Fruit fly (Drosophila melanogaster) whole organism, embryonic: ENCODE measurements around the gene Prx4.

Experiments used
- Aef1 ChIP-seq: fragments of 200-800 bp; sonication (Bioruptor generic); IDR thresholded peaks from 3 replicates; pipeline ENCODE4 v1.3.6; 2022; ENCODE audit warnings: missing biosample characterization, missing genetic modification characterization
- CG10147 ChIP-seq: fragments of 200-800 bp; sonication (Bioruptor generic); optimal IDR thresholded peaks from 2 replicates; lab custom pipeline; 2019; ENCODE audit warnings: missing biosample characterization, mild to moderate bottlenecking, missing genetic modification characterization, moderate library complexity
- CG10462 ChIP-seq: fragments of 200-800 bp; sonication (Bioruptor generic); optimal IDR thresholded peaks from 2 replicates; lab custom pipeline; 2016; ENCODE audit warnings: missing biosample characterization, missing genetic modification characterization
- CG10543 ChIP-seq: fragments of 200-800 bp; sonication (Bioruptor generic); optimal IDR thresholded peaks from 3 replicates; lab custom pipeline; 2017; ENCODE audit warnings: missing biosample characterization, mild to moderate bottlenecking, missing genetic modification characterization, moderate library complexity
- CG11085 ChIP-seq: fragments of 200-800 bp; sonication (Bioruptor generic); IDR thresholded peaks from 2 replicates; pipeline ENCODE4 v1.3.6; 2022; ENCODE audit warnings: missing biosample characterization, missing genetic modification characterization
- CG11696 ChIP-seq: fragments of 200-800 bp; sonication (Bioruptor generic); IDR thresholded peaks from 2 replicates; pipeline ENCODE4 v1.3.6; 2022; ENCODE audit warnings: missing biosample characterization, missing genetic modification characterization
- CG12769 ChIP-seq: fragments of 200-800 bp; sonication (Bioruptor generic); optimal IDR thresholded peaks from 2 replicates; lab custom pipeline; 2019; ENCODE audit warnings: missing biosample characterization, mild to moderate bottlenecking, missing genetic modification characterization, moderate library complexity
- CG13296 ChIP-seq: fragments of 200-800 bp; sonication (Bioruptor generic); optimal IDR thresholded peaks from 3 replicates; lab custom pipeline; 2018; ENCODE audit warnings: missing biosample characterization, mild to moderate bottlenecking, missing genetic modification characterization
- CG14667 ChIP-seq: fragments of 200-800 bp; sonication (Bioruptor generic); IDR thresholded peaks from 2 replicates; pipeline ENCODE4 v1.3.6; 2022; ENCODE audit warnings: missing biosample characterization, missing genetic modification characterization
- CG17361 ChIP-seq: fragments of 200-800 bp; sonication (Bioruptor generic); IDR thresholded peaks from 3 replicates; pipeline ENCODE4 v1.3.6; 2022; ENCODE audit warnings: missing biosample characterization, missing genetic modification characterization
- CG17829 ChIP-seq: fragments of 200-800 bp; optimal IDR thresholded peaks from 2 replicates; lab custom pipeline; 2019; ENCODE audit warnings: missing biosample characterization, mild to moderate bottlenecking, missing genetic modification characterization, moderate library complexity
- CG2875 ChIP-seq: fragments of 200-800 bp; sonication (Bioruptor generic); optimal IDR thresholded peaks from 2 replicates; lab custom pipeline; 2017; ENCODE audit warnings: missing biosample characterization, mild to moderate bottlenecking, missing genetic modification characterization, missing genetic modification reagents
- CG3065 ChIP-seq: fragments of 200-800 bp; sonication (Bioruptor generic); optimal IDR thresholded peaks from 2 replicates; lab custom pipeline; 2016; ENCODE audit warnings: missing biosample characterization, missing genetic modification characterization
- CG33213 ChIP-seq: fragments of 200-800 bp; sonication (Bioruptor generic); optimal IDR thresholded peaks from 3 replicates; lab custom pipeline; 2016; ENCODE audit warnings: missing biosample characterization, missing genetic modification characterization
- CG3726 ChIP-seq: fragments of 200-800 bp; sonication (Bioruptor generic); IDR thresholded peaks from 3 replicates; pipeline ENCODE4, ENCODE4 v1.3.6; 2022; ENCODE audit warnings: missing biosample characterization, missing genetic modification characterization
- CG43689 ChIP-seq: fragments of 200-800 bp; sonication (Bioruptor generic); IDR thresholded peaks from 2 replicates; pipeline ENCODE4 v1.3.6; 2022; ENCODE audit warnings: missing biosample characterization, missing genetic modification characterization
- CG4617 ChIP-seq: fragments of 200-800 bp; sonication (Bioruptor generic); optimal IDR thresholded peaks from 3 replicates; lab custom pipeline; 2016; ENCODE audit warnings: missing biosample characterization, missing genetic modification characterization, borderline replicate concordance
- CG4820 ChIP-seq: fragments of 200-800 bp; sonication (Bioruptor generic); optimal IDR thresholded peaks from 3 replicates; lab custom pipeline; 2016; ENCODE audit warnings: missing biosample characterization, missing genetic modification characterization
- CG8281 ChIP-seq: fragments of 200-800 bp; sonication (Bioruptor generic); optimal IDR thresholded peaks from 2 replicates; lab custom pipeline; 2018; ENCODE audit warnings: missing biosample characterization, mild to moderate bottlenecking, missing genetic modification characterization, moderate library complexity
- CG8924 ChIP-seq: fragments of 200-800 bp; optimal IDR thresholded peaks from 3 replicates; lab custom pipeline; 2019; ENCODE audit warnings: missing biosample characterization, mild to moderate bottlenecking, missing genetic modification characterization, moderate library complexity
- Doc3 ChIP-seq: fragments of 200-800 bp; sonication (Bioruptor generic); IDR thresholded peaks from 3 replicates; pipeline ENCODE4 v1.3.6; 2022; ENCODE audit warnings: missing biosample characterization, missing genetic modification characterization; ENCODE audit not compliant: partially characterized antibody
- Gsc ChIP-seq: fragments of 200-800 bp; sonication (Bioruptor generic); IDR thresholded peaks from 2 replicates; pipeline ENCODE4 v1.3.6; 2022; ENCODE audit warnings: missing biosample characterization, missing genetic modification characterization
- HLH3B ChIP-seq: fragments of 200-800 bp; sonication (Bioruptor generic); IDR thresholded peaks from 2 replicates; pipeline ENCODE4 v1.3.6; 2022; ENCODE audit warnings: missing biosample characterization, missing genetic modification characterization
- HLH4C ChIP-seq: fragments of 200-800 bp; sonication (Bioruptor generic); IDR thresholded peaks from 3 replicates; pipeline ENCODE4 v1.3.6; 2022; ENCODE audit warnings: missing biosample characterization, missing genetic modification characterization; ENCODE audit not compliant: partially characterized antibody
- Nf-YC ChIP-seq: fragments of 200-800 bp; optimal IDR thresholded peaks from 3 replicates; lab custom pipeline; 2019; ENCODE audit warnings: missing biosample characterization, mild to moderate bottlenecking, missing genetic modification characterization, moderate library complexity
- Ravus ChIP-seq: fragments of 200-800 bp; sonication (Bioruptor generic); IDR thresholded peaks from 2 replicates; pipeline ENCODE4 v1.3.6; 2022; ENCODE audit warnings: missing biosample characterization, missing genetic modification characterization
- Sry-β ChIP-seq: fragments of 200-800 bp; sonication (Bioruptor generic); optimal IDR thresholded peaks from 2 replicates; lab custom pipeline; 2018; ENCODE audit warnings: missing biosample characterization, mild to moderate bottlenecking, missing genetic modification characterization, moderate library complexity
- Taf1 ChIP-seq: fragments of 200-800 bp; sonication (Bioruptor generic); IDR thresholded peaks from 2 replicates; pipeline ENCODE4 v1.3.6; 2022; ENCODE audit warnings: missing biosample characterization, missing genetic modification characterization
- ato ChIP-seq: fragments of 200-800 bp; sonication (Bioruptor generic); IDR thresholded peaks from 2 replicates; pipeline ENCODE4 v1.3.6; 2022; ENCODE audit warnings: missing biosample characterization, missing genetic modification characterization; ENCODE audit not compliant: partially characterized antibody
- bcd ChIP-seq: fragments of 200-800 bp; sonication (Bioruptor generic); optimal IDR thresholded peaks from 2 replicates; lab custom pipeline; 2017; ENCODE audit warnings: missing biosample characterization, mild to moderate bottlenecking, missing genetic modification characterization
- cas ChIP-seq: fragments of 200-800 bp; sonication (Bioruptor generic); IDR thresholded peaks from 2 replicates; pipeline ENCODE4 v1.3.6; 2022; ENCODE audit warnings: missing biosample characterization, missing genetic modification characterization
- ci ChIP-seq: fragments of 200-800 bp; sonication (Bioruptor generic); IDR thresholded peaks from 3 replicates; pipeline ENCODE4 v1.3.6; 2022; ENCODE audit warnings: missing biosample characterization, missing genetic modification characterization
- cwo ChIP-seq: fragments of 200-800 bp; sonication (Bioruptor generic); optimal IDR thresholded peaks from 3 replicates; lab custom pipeline; 2017; ENCODE audit warnings: missing biosample characterization, missing genetic modification characterization, mild to moderate bottlenecking, moderate library complexity, missing genetic modification reagents
- da ChIP-seq: fragments of 200-800 bp; sonication (Bioruptor generic); optimal IDR thresholded peaks from 2 replicates; lab custom pipeline; 2016; ENCODE audit warnings: missing biosample characterization, missing genetic modification characterization
- gsb ChIP-seq: fragments of 200-800 bp; sonication (Bioruptor generic); IDR thresholded peaks from 2 replicates; pipeline ENCODE4 v1.3.6; 2022; ENCODE audit warnings: missing biosample characterization, missing genetic modification characterization
- hkb ChIP-seq, 2 experiments: fragments of 200-800 bp in 1 of 2; fragments of >200 bp in 1 of 2; sonication (Bioruptor generic) in 1 of 2; IDR thresholded peaks in 1 of 2; optimal IDR thresholded peaks in 1 of 2; 2 replicates each; pipeline versions ENCODE4 v1.3.6 to Lab custom; 2017 to 2022; ENCODE audit warnings: missing biosample characterization in 1 of 2, missing genetic modification characterization in 1 of 2
- hth ChIP-seq: fragments of >200 bp; optimal IDR thresholded peaks from 2 replicates; lab custom pipeline; 2017; ENCODE audit warnings: inconsistent platforms
- pho ChIP-seq: fragments of 200-800 bp; sonication (Bioruptor generic); optimal IDR thresholded peaks from 2 replicates; lab custom pipeline; 2016; ENCODE audit warnings: missing biosample characterization, missing genetic modification characterization
- ro ChIP-seq: fragments of 200-800 bp; sonication (Bioruptor generic); IDR thresholded peaks from 2 replicates; pipeline ENCODE4 v1.3.6; 2022; ENCODE audit warnings: missing biosample characterization, missing genetic modification characterization
- sc ChIP-seq, 3 experiments: fragments of >200 bp in 2 of 3; fragments of 200-800 bp in 1 of 3; sonication (Bioruptor generic) in 1 of 3; optimal IDR thresholded peaks; 2 replicates in 2 of 3; 3 replicates in 1 of 3; lab custom pipeline; 2017; ENCODE audit warnings: mild to moderate bottlenecking in 1 of 3, missing biosample characterization in 1 of 3, missing genetic modification characterization in 1 of 3, missing genetic modification reagents in 1 of 3
- sima ChIP-seq: fragments of 200-800 bp; sonication (Bioruptor generic); optimal IDR thresholded peaks from 2 replicates; lab custom pipeline; 2016; ENCODE audit warnings: missing biosample characterization, missing genetic modification characterization
- sob ChIP-seq: fragments of 200-800 bp; sonication (Bioruptor generic); IDR thresholded peaks from 2 replicates; pipeline ENCODE4 v1.3.6; 2022; ENCODE audit warnings: missing biosample characterization, missing genetic modification characterization
- tgo ChIP-seq: fragments of 200-800 bp; sonication (Bioruptor generic); IDR thresholded peaks from 3 replicates; pipeline ENCODE4 v1.3.6; 2022; ENCODE audit warnings: missing biosample characterization, missing genetic modification characterization
- tin ChIP-seq: fragments of 200-800 bp; sonication (Bioruptor generic); optimal IDR thresholded peaks from 3 replicates; lab custom pipeline; 2016; ENCODE audit warnings: missing biosample characterization, missing genetic modification characterization
- vfl ChIP-seq: fragments of 200-800 bp; sonication (Bioruptor generic); optimal IDR thresholded peaks from 2 replicates; lab custom pipeline; 2016; ENCODE audit warnings: missing biosample characterization, missing genetic modification characterization
- vnd ChIP-seq: fragments of 200-800 bp; sonication (Bioruptor generic); IDR thresholded peaks from 3 replicates; pipeline ENCODE4 v1.3.6; 2022; ENCODE audit warnings: missing biosample characterization, missing genetic modification characterization; ENCODE audit not compliant: partially characterized antibody
- wek ChIP-seq: fragments of 200-800 bp; sonication (Bioruptor generic); optimal IDR thresholded peaks from 3 replicates; lab custom pipeline; 2018; ENCODE audit warnings: missing biosample characterization, mild to moderate bottlenecking, missing genetic modification characterization, moderate library complexity
- wor ChIP-seq: fragments of 200-800 bp; sonication (Bioruptor generic); IDR thresholded peaks from 2 replicates; pipeline ENCODE4 v1.3.6; 2022; ENCODE audit warnings: missing biosample characterization, missing genetic modification characterization

Prx4 gene

dm6 chr3L:3080084-3080994, 38.2 kb downstream of the Prx4 start (continued):
- TF ChIP-seq CG12769 (no peak), wek (GFP tag; lab: Kevin White, UChicago) (no peak), CG10462 (no peak), ato (GFP tag; lab: Robert Waterston, UW) (no peak), CG43689 (GFP tag; lab: Robert Waterston, UW) (no peak; the same call in 1 of the 2 replicates), bcd (GFP tag; lab: Kevin White, UChicago) (peak; percentile 9), tin (GFP tag; lab: Kevin White, UChicago) (no peak), da (no peak), Aef1 (peak; percentile 16; the same call in 2 of the 3 replicates), vfl (no peak), Nf-YC (tag; lab: Kevin White, UChicago) (peak; percentile 62), pho (no peak), hth (lab: Kevin White, UChicago) (no peak), hkb (optimal IDR thresholded peaks at IDR 0.05; lab: Kevin White, UChicago) (no peak), hkb (GFP tag; IDR thresholded peaks at IDR 0.05; lab: Robert Waterston, UW) (peak; percentile 49; the same call in 1 of the 2 replicates), wor (GFP tag; lab: Robert Waterston, UW) (peak; percentile 23; the same call in 1 of the 2 replicates), CG8924 (tag; lab: Kevin White, UChicago) (no peak), tgo (GFP tag; lab: Robert Waterston, UW) (peak; percentile 59; the same call in 2 of the 3 replicates), cas (no peak), CG33213 (GFP tag; lab: Kevin White, UChicago) (peak; percentile 16), CG17361 (no peak), HLH3B (GFP tag; lab: Robert Waterston, UW) (peak; percentile 55), Sry-β (GFP tag; lab: Kevin White, UChicago) (no peak), CG3726 (GFP tag; lab: Robert Waterston, UW) (no peak), CG11085 (GFP tag; lab: Robert Waterston, UW) (no peak), ro (GFP tag; lab: Robert Waterston, UW) (no peak), Gsc (GFP tag; lab: Robert Waterston, UW) (no peak), CG17829 (tag; lab: Kevin White, UChicago) (no peak), CG10543 (GFP tag; lab: Kevin White, UChicago) (peak; percentile 80), CG2875 (GFP tag; lab: Kevin White, UChicago) (peak; percentile 32), Taf1 (GFP tag; lab: Robert Waterston, UW) (no peak), CG4617 (no peak), vnd (no peak), CG13296 (GFP tag; lab: Kevin White, UChicago) (no peak), sob (GFP tag; lab: Robert Waterston, UW) (no peak), sc (optimal IDR thresholded peaks at IDR 0.05; lab: Kevin White, UChicago) (no peak), sc (GFP tag; optimal IDR thresholded peaks at IDR 0.05; lab: Kevin White, UChicago) (no peak), Doc3 (GFP tag; lab: Robert Waterston, UW) (no peak), HLH4C (GFP tag; lab: Robert Waterston, UW) (no peak), sima (GFP tag; lab: Kevin White, UChicago) (no peak), CG11696 (GFP tag; lab: Robert Waterston, UW) (peak; percentile 48), gsb (GFP tag; lab: Robert Waterston, UW) (no peak), Ravus (GFP tag; lab: Robert Waterston, UW) (no peak), CG10147 (GFP tag; lab: Kevin White, UChicago) (no peak), CG3065 (GFP tag; lab: Kevin White, UChicago) (no peak), CG4820 (GFP tag; lab: Kevin White, UChicago) (no peak), cwo (GFP tag; lab: Kevin White, UChicago) (peak; percentile 75), CG8281 (tag; lab: Kevin White, UChicago) (no peak), CG14667 (GFP tag; lab: Robert Waterston, UW) (peak; percentile 7; the same call in 1 of the 2 replicates), ci (GFP tag; lab: Robert Waterston, UW) (0 out of 3 replicates have a peak, but pooled peaks have one; percentile 6)
